Fruit fly (Drosophila melanogaster): ENCODE data around the gene XRCC1.

DNA sequence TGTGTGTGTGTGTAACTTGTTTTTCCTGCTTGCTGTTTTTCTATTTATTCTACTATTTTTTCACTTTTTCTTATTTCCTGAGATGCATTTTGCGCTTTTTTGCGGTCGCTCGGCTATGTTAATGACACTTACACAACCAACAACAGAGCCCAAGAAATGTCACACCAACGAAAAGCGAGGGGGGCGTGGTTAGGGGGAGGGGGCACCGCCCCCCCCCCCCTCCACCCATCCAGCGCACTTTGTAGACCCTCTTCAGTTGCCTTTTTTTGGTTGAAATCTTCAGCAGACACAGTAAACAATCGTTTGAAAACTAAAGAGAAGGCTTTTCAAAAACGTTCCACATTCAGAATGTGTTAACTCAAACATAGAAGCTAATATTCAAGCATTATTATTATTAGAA is 36.5 kb upstream of the XRCC1 start:
- no peak for TF ChIP-seq CG6808 (GFP tag; optimal IDR thresholded peaks at IDR 0.05)
- no peak for TF ChIP-seq OdsH (GFP tag; optimal IDR thresholded peaks at IDR 0.05)
